Fruit fly (Drosophila melanogaster): Measurements from ENCODE around the gene Spn.

Spn gene

dm6 chr3L:2586804-2587561, 32.9 kb upstream of the Spn start, which contains the start of gene RpL8 (continued):
- TF ChIP-seq grn (GFP tag; optimal IDR thresholded peaks at IDR 0.05) (peak; percentile 43), dysf (GFP tag; IDR thresholded peaks at IDR 0.05) (peak; percentile 82), ttk (GFP tag; IDR thresholded peaks at IDR 0.05) (peak; percentile 71), rib (GFP tag; IDR thresholded peaks at IDR 0.05) (peak; percentile 42; the same call in 1 of the 2 replicates), CG12299 (tag; optimal IDR thresholded peaks at IDR 0.05) (peak; percentile 73), gsb-n (tag; optimal IDR thresholded peaks at IDR 0.05) (peak; percentile 75), luna (GFP tag; optimal IDR thresholded peaks at IDR 0.05) (peak; percentile 65), CG4707 (GFP tag; optimal IDR thresholded peaks at IDR 0.05) (peak; percentile 92), so (GFP tag; IDR thresholded peaks at IDR 0.05) (peak; percentile 85), Hand (GFP tag; optimal IDR thresholded peaks at IDR 0.05) (peak; percentile 70), chinmo (GFP tag; IDR thresholded peaks at IDR 0.05; ENCODE audit: partially characterized antibody) (0 out of 4 replicates have a peak, but pooled peaks have one; percentile 54), sens-2 (GFP tag; IDR thresholded peaks at IDR 0.05) (peak; percentile 89), CG7556 (GFP tag; optimal IDR thresholded peaks at IDR 0.05) (peak; percentile 35), CG11560 (tag; IDR thresholded peaks at IDR 0.05) (no peak), dimm (GFP tag; IDR thresholded peaks at IDR 0.05) (peak; percentile 66), sug (tag; optimal IDR thresholded peaks at IDR 0.05) (peak; percentile 79), inv (GFP tag; IDR thresholded peaks at IDR 0.05; ENCODE audit: partially characterized antibody) (peak; percentile 64), bab2 (GFP tag; optimal IDR thresholded peaks at IDR 0.05) (peak; percentile 44), CG4282 (GFP tag; optimal IDR thresholded peaks at IDR 0.05) (peak; percentile 25), ato (GFP tag; IDR thresholded peaks at IDR 0.05; ENCODE audit: partially characterized antibody) (peak; percentile 43; the same call in 1 of the 2 replicates), schlank (tag; optimal IDR thresholded peaks at IDR 0.05) (peak; percentile 92), Doc3 (GFP tag; IDR thresholded peaks at IDR 0.05; ENCODE audit: partially characterized antibody) (peak; percentile 61; the same call in 2 of the 3 replicates), CG14014 (GFP tag; IDR thresholded peaks at IDR 0.05) (peak; percentile 78), trh (GFP tag; optimal IDR thresholded peaks at IDR 0.05) (peak; percentile 66), slou (GFP tag; optimal IDR thresholded peaks at IDR 0.05) (peak; percentile 61), CG6791 (GFP tag; IDR thresholded peaks at IDR 0.05; ENCODE audit: partially characterized antibody) (peak; percentile 70), CG16779 (GFP tag; IDR thresholded peaks at IDR 0.05) (peak; percentile 75), crc (GFP tag; optimal IDR thresholded peaks at IDR 0.05) (peak; percentile 71), zfh1 (GFP tag; IDR thresholded peaks at IDR 0.05) (peak; percentile 89), CG32532 (GFP tag; IDR thresholded peaks at IDR 0.05) (peak; percentile 89), CG4820 (GFP tag; optimal IDR thresholded peaks at IDR 0.05) (peak; percentile 50), grau (tag; optimal IDR thresholded peaks at IDR 0.05) (peak; percentile 67), CG16813 (GFP tag; IDR thresholded peaks at IDR 0.05; ENCODE audit: partially characterized antibody) (peak; percentile 78), MESR4 (GFP tag; optimal IDR thresholded peaks at IDR 0.05) (peak; percentile 100), jing (GFP tag; optimal IDR thresholded peaks at IDR 0.05) (peak; percentile 26), CG7928 (GFP tag; optimal IDR thresholded peaks at IDR 0.05) (peak; percentile 22), bbx (GFP tag; IDR thresholded peaks at IDR 0.05; ENCODE audit: partially characterized antibody) (peak; percentile 70), CG1529 (GFP tag; optimal IDR thresholded peaks at IDR 0.05) (peak; percentile 74), sc (optimal IDR thresholded peaks at IDR 0.05) (no peak), sc (GFP tag; optimal IDR thresholded peaks at IDR 0.05) (peak; percentile 62), MBD-R2 (GFP tag; IDR thresholded peaks at IDR 0.05) (peak; percentile 56; the same call in 1 of the 2 replicates), CG6272 (GFP tag; IDR thresholded peaks at IDR 0.05) (peak; percentile 64), CG12744 (GFP tag; optimal IDR thresholded peaks at IDR 0.05) (peak; percentile 75), CG13287 (GFP tag; IDR thresholded peaks at IDR 0.05; ENCODE audit: partially characterized antibody) (peak; percentile 61), Dbx (GFP tag; IDR thresholded peaks at IDR 0.05) (peak; percentile 91), CG9797 (GFP tag; optimal IDR thresholded peaks at IDR 0.05) (peak; percentile 83), CG15479 (GFP tag; optimal IDR thresholded peaks at IDR 0.05) (no peak), CG12071 (GFP tag; optimal IDR thresholded peaks at IDR 0.05) (peak; percentile 94), CG2875 (GFP tag; optimal IDR thresholded peaks at IDR 0.05) (peak; percentile 80)
